Worm (Caenorhabditis elegans) whole organism, L3 larva: ENCODE data around the gene F45E1.2.

ENCODE experiments used
- aly-2 ChIP-seq: fragments of 150-350 bp; optimal IDR thresholded peaks from 2 replicates; lab custom pipeline; 2014; ENCODE audit warnings: missing biosample characterization, missing genetic modification characterization
- lin-39 ChIP-seq: fragments of 150-350 bp; optimal IDR thresholded peaks from 2 replicates; lab custom pipeline; 2018; ENCODE audit warnings: missing biosample characterization, missing genetic modification reagents, missing genetic modification characterization
- pha-4 ChIP-seq: fragments of 150-350 bp; optimal IDR thresholded peaks from 2 replicates; lab custom pipeline; 2014; ENCODE audit warnings: missing biosample characterization, missing genetic modification reagents, missing genetic modification characterization
- zag-1 ChIP-seq: fragments of 150-350 bp; optimal IDR thresholded peaks from 2 replicates; lab custom pipeline; 2014; ENCODE audit warnings: missing biosample characterization, missing genetic modification characterization

DNA sequence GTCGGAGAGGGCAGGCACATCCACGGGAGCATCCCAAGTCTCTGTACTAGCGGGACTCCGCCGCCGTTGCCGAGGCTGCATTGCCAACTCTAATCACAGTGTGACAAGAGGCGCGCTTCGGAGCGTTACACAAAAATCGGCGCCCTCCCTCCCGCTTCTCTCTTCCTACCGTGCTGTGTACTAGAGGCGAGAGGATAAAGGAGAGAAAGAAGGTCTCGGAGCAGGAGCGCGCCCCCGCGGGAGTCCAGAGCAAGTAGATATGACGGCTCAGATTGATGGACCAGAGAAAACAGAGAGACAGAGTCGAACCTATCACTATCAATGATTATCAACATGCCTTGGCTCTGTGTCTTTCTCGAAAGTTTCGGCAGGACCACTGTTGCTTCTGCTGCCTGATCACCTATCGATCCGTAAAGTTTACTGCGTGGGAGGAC is 49.5 kb downstream of the F45E1.2 start:
- TF ChIP-seq lin-39 (no peak), aly-2 (no peak), pha-4 (tag; lab: Kevin White, UChicago) (no peak), zag-1 (tag; lab: Kevin White, UChicago) (no peak)
